Fruit fly (Drosophila melanogaster) whole organism, embryonic: ENCODE data around the gene crm.

Experiments
- Adf1 ChIP-seq: fragments of 200-800 bp; sonication (Bioruptor generic); IDR thresholded peaks from 2 replicates; pipeline ENCODE4 v1.3.6; 2022; ENCODE audit warnings: missing biosample characterization, missing genetic modification characterization
- B-H1 ChIP-seq: fragments of 200-800 bp; sonication (Bioruptor generic); IDR thresholded peaks from 3 replicates; pipeline ENCODE4 v1.3.6; 2022; ENCODE audit warnings: missing biosample characterization, missing genetic modification characterization
- CG1024 ChIP-seq: fragments of 200-800 bp; sonication (Bioruptor generic); IDR thresholded peaks from 2 replicates; pipeline ENCODE4 v1.3.6; 2022; ENCODE audit warnings: missing biosample characterization, missing genetic modification characterization
- CG12299 ChIP-seq: fragments of 200-800 bp; sonication (Bioruptor generic); optimal IDR thresholded peaks from 2 replicates; lab custom pipeline; 2018; ENCODE audit warnings: missing biosample characterization, mild to moderate bottlenecking, missing genetic modification characterization
- CG13624 ChIP-seq: fragments of 200-800 bp; sonication (Bioruptor generic); optimal IDR thresholded peaks from 2 replicates; lab custom pipeline; 2016; ENCODE audit warnings: missing biosample characterization, missing genetic modification characterization
- CG14441 ChIP-seq: fragments of 200-800 bp; sonication (Bioruptor generic); IDR thresholded peaks from 2 replicates; pipeline ENCODE4 v1.3.6; 2022; ENCODE audit warnings: missing biosample characterization, missing genetic modification characterization
- CG17829 ChIP-seq: fragments of 200-800 bp; optimal IDR thresholded peaks from 2 replicates; lab custom pipeline; 2019; ENCODE audit warnings: missing biosample characterization, mild to moderate bottlenecking, missing genetic modification characterization, moderate library complexity
- CG18011 ChIP-seq: fragments of 200-800 bp; sonication (Bioruptor generic); optimal IDR thresholded peaks from 2 replicates; lab custom pipeline; 2017; ENCODE audit warnings: missing biosample characterization, missing genetic modification characterization, mild to moderate bottlenecking, moderate library complexity, missing genotype
- CG18476 ChIP-seq: fragments of 200-800 bp; sonication (Bioruptor generic); optimal IDR thresholded peaks from 2 replicates; lab custom pipeline; 2016; ENCODE audit warnings: missing biosample characterization, mild to moderate bottlenecking, missing genetic modification characterization
- CG18599 ChIP-seq: fragments of 200-800 bp; sonication (Bioruptor generic); optimal IDR thresholded peaks from 3 replicates; lab custom pipeline; 2017; ENCODE audit warnings: missing biosample characterization, missing genetic modification characterization, mild to moderate bottlenecking, moderate library complexity, missing genetic modification reagents
- CG2120 ChIP-seq: fragments of 200-800 bp; sonication (Bioruptor generic); optimal IDR thresholded peaks from 3 replicates; lab custom pipeline; 2016; ENCODE audit warnings: missing biosample characterization, missing genetic modification characterization
- CG2202 ChIP-seq: fragments of 200-800 bp; sonication (Bioruptor generic); optimal IDR thresholded peaks from 2 replicates; lab custom pipeline; 2018; ENCODE audit warnings: missing biosample characterization, mild to moderate bottlenecking, missing genetic modification characterization
- CG2678 ChIP-seq: fragments of 200-800 bp; sonication (Bioruptor generic); optimal IDR thresholded peaks from 3 replicates; lab custom pipeline; 2019; ENCODE audit warnings: missing biosample characterization, mild to moderate bottlenecking, missing genetic modification characterization, moderate library complexity
- CG32532 ChIP-seq: fragments of 200-800 bp; sonication (Bioruptor generic); IDR thresholded peaks from 2 replicates; pipeline ENCODE4 v1.3.6; 2022; ENCODE audit warnings: missing biosample characterization, missing genetic modification characterization
- CG32772 ChIP-seq: fragments of 200-800 bp; sonication (Bioruptor generic); IDR thresholded peaks from 2 replicates; pipeline ENCODE4 v1.3.6; 2022; ENCODE audit warnings: missing biosample characterization, missing genetic modification characterization
- CG34422 ChIP-seq: fragments of 200-800 bp; sonication (Bioruptor generic); IDR thresholded peaks from 3 replicates; pipeline ENCODE4 v1.3.6; 2022; ENCODE audit warnings: missing biosample characterization, missing genetic modification characterization
- CG6654 ChIP-seq: fragments of 200-800 bp; sonication (Bioruptor generic); optimal IDR thresholded peaks from 2 replicates; lab custom pipeline; 2017; ENCODE audit warnings: missing biosample characterization, mild to moderate bottlenecking, missing genetic modification characterization
- CG7839 ChIP-seq: fragments of 200-800 bp; sonication (Bioruptor generic); optimal IDR thresholded peaks from 3 replicates; lab custom pipeline; 2018; ENCODE audit warnings: missing biosample characterization, mild to moderate bottlenecking, missing genetic modification characterization, moderate library complexity
- CG9437 ChIP-seq: fragments of 200-800 bp; sonication (Bioruptor generic); optimal IDR thresholded peaks from 2 replicates; lab custom pipeline; 2018; ENCODE audit warnings: missing biosample characterization, mild to moderate bottlenecking, missing genetic modification characterization
- GATAe ChIP-seq: fragments of 200-800 bp; sonication (Bioruptor generic); conservative IDR thresholded peaks from 2 replicates; pipeline ENCODE4 v1.3.6; 2022; ENCODE audit warnings: missing biosample characterization, missing genetic modification characterization
- HLH3B ChIP-seq: fragments of 200-800 bp; sonication (Bioruptor generic); IDR thresholded peaks from 2 replicates; pipeline ENCODE4 v1.3.6; 2022; ENCODE audit warnings: missing biosample characterization, missing genetic modification characterization
- MESR4 ChIP-seq: fragments of 200-800 bp; sonication (Bioruptor generic); optimal IDR thresholded peaks from 2 replicates; lab custom pipeline; 2018; ENCODE audit warnings: missing biosample characterization, mild to moderate bottlenecking, missing genetic modification characterization, moderate library complexity
- Med ChIP-seq: fragments of 200-800 bp; sonication (Bioruptor generic); peaks from one replicate; lab custom pipeline; 2016; ENCODE audit warnings: missing biosample characterization, missing genetic modification characterization, mild to moderate bottlenecking, inconsistent platforms, moderate library complexity
- Ptx1 ChIP-seq: fragments of 200-800 bp; sonication (Bioruptor generic); IDR thresholded peaks from 2 replicates; pipeline ENCODE4 v1.3.6; 2022; ENCODE audit warnings: missing biosample characterization, missing genetic modification characterization
- Rfx ChIP-seq: fragments of 200-800 bp; sonication (Bioruptor generic); IDR thresholded peaks from 2 replicates; pipeline ENCODE4 v1.3.6; 2022; ENCODE audit warnings: missing biosample characterization, missing genetic modification characterization
- Sry-δ ChIP-seq: fragments of 200-800 bp; sonication (Bioruptor generic); optimal IDR thresholded peaks from 2 replicates; lab custom pipeline; 2016; ENCODE audit warnings: missing biosample characterization, missing genetic modification characterization
- aop ChIP-seq: fragments of 200-800 bp; sonication (Bioruptor generic); IDR thresholded peaks from 2 replicates; pipeline ENCODE4 v1.3.6; 2022; ENCODE audit warnings: missing biosample characterization, missing genetic modification characterization
- bowl ChIP-seq: fragments of 200-800 bp; sonication (Bioruptor generic); IDR thresholded peaks from 2 replicates; pipeline ENCODE4 v1.3.6; 2022; ENCODE audit warnings: missing biosample characterization, missing genetic modification characterization
- cas ChIP-seq: fragments of 200-800 bp; sonication (Bioruptor generic); IDR thresholded peaks from 2 replicates; pipeline ENCODE4 v1.3.6; 2022; ENCODE audit warnings: missing biosample characterization, missing genetic modification characterization
- caup ChIP-seq: fragments of 200-800 bp; sonication (Bioruptor generic); optimal IDR thresholded peaks from 3 replicates; lab custom pipeline; 2017; ENCODE audit warnings: missing biosample characterization, mild to moderate bottlenecking, missing genetic modification characterization, moderate library complexity; ENCODE audit not compliant: severe bottlenecking
- danr ChIP-seq: fragments of 200-800 bp; sonication (Bioruptor generic); IDR thresholded peaks from 2 replicates; pipeline ENCODE4 v1.3.6; 2022; ENCODE audit warnings: missing biosample characterization, missing genetic modification characterization
- dmrt99B ChIP-seq: fragments of 200-800 bp; sonication (Bioruptor generic); optimal IDR thresholded peaks from 2 replicates; lab custom pipeline; 2018; ENCODE audit warnings: missing biosample characterization, mild to moderate bottlenecking, missing genetic modification characterization, moderate library complexity
- dysf ChIP-seq: fragments of 200-800 bp; sonication (Bioruptor generic); IDR thresholded peaks from 3 replicates; pipeline ENCODE4 v1.3.6; 2022; ENCODE audit warnings: missing biosample characterization, missing genetic modification characterization
- exex ChIP-seq: fragments of 200-800 bp; sonication (Bioruptor generic); optimal IDR thresholded peaks from 4 replicates; lab custom pipeline; 2018; ENCODE audit warnings: missing biosample characterization, mild to moderate bottlenecking, missing genetic modification characterization, moderate library complexity
- gem ChIP-seq: fragments of 200-800 bp; sonication (Bioruptor generic); optimal IDR thresholded peaks from 2 replicates; lab custom pipeline; 2019; ENCODE audit warnings: missing biosample characterization, mild to moderate bottlenecking, missing genetic modification characterization, moderate library complexity
- grau ChIP-seq: fragments of 200-800 bp; optimal IDR thresholded peaks from 3 replicates; lab custom pipeline; 2019; ENCODE audit warnings: missing biosample characterization, mild to moderate bottlenecking, missing genetic modification characterization, moderate library complexity
- ind ChIP-seq: fragments of 200-800 bp; sonication (Bioruptor generic); optimal IDR thresholded peaks from 3 replicates; lab custom pipeline; 2016; ENCODE audit warnings: missing biosample characterization, missing genetic modification characterization
- lab ChIP-seq: fragments of 200-800 bp; sonication (Bioruptor generic); optimal IDR thresholded peaks from 3 replicates; lab custom pipeline; 2017; ENCODE audit warnings: missing biosample characterization, missing genetic modification characterization, mild to moderate bottlenecking, moderate library complexity, missing genetic modification reagents
- lbe ChIP-seq: fragments of 200-800 bp; sonication (Bioruptor generic); optimal IDR thresholded peaks from 2 replicates; lab custom pipeline; 2016; ENCODE audit warnings: missing biosample characterization, mild to moderate bottlenecking, missing genetic modification characterization
- lilli ChIP-seq: fragments of 200-800 bp; sonication (Bioruptor generic); optimal IDR thresholded peaks from 3 replicates; lab custom pipeline; 2016; ENCODE audit warnings: missing biosample characterization, missing genetic modification characterization
- lmd ChIP-seq: fragments of 200-800 bp; sonication (Bioruptor generic); IDR thresholded peaks from 2 replicates; pipeline ENCODE4 v1.3.6; 2022; ENCODE audit warnings: missing biosample characterization, missing genetic modification characterization
- pan ChIP-seq, 4 experiments: fragments of >200 bp in 3 of 4; fragments of 200-800 bp in 1 of 4; sonication (Bioruptor generic) in 1 of 4; optimal IDR thresholded peaks in 3 of 4; IDR thresholded peaks in 1 of 4; 2 replicates each; pipeline versions ENCODE4 v1.3.6 to Lab custom; 2017 to 2022; ENCODE audit warnings: missing biosample characterization in 2 of 4, missing genetic modification characterization in 2 of 4, mixed read lengths in 1 of 4
- prd ChIP-seq, 3 experiments: fragments of >200 bp in 2 of 3; fragments of 200-800 bp in 1 of 3; sonication (Bioruptor generic) in 1 of 3; optimal IDR thresholded peaks in 2 of 3; IDR thresholded peaks in 1 of 3; 2 replicates in 2 of 3; 3 replicates in 1 of 3; pipeline versions ENCODE4 v1.3.6 to Lab custom; 2017 to 2022; ENCODE audit warnings: missing biosample characterization in 1 of 3, missing genetic modification characterization in 1 of 3
- row ChIP-seq: fragments of 200-800 bp; sonication (Bioruptor generic); IDR thresholded peaks from 3 replicates; pipeline ENCODE4 v1.3.6; 2022; ENCODE audit warnings: missing biosample characterization, missing genetic modification characterization
- shn ChIP-seq: fragments of 200-800 bp; sonication (Bioruptor generic); optimal IDR thresholded peaks from 3 replicates; lab custom pipeline; 2016; ENCODE audit warnings: missing biosample characterization, missing genetic modification characterization
- sisA ChIP-seq: fragments of 200-800 bp; sonication (Bioruptor generic); IDR thresholded peaks from 2 replicates; pipeline ENCODE4 v1.3.6; 2022; ENCODE audit warnings: missing biosample characterization, missing genetic modification characterization
- slbo ChIP-seq: fragments of 200-800 bp; sonication (Bioruptor generic); IDR thresholded peaks from 2 replicates; pipeline ENCODE4 v1.3.6; 2022; ENCODE audit warnings: missing biosample characterization, missing genetic modification characterization
- unpg ChIP-seq: fragments of 200-800 bp; sonication (Bioruptor generic); optimal IDR thresholded peaks from 3 replicates; lab custom pipeline; 2018; ENCODE audit warnings: missing biosample characterization, mild to moderate bottlenecking, missing genetic modification characterization, moderate library complexity

The crm gene

dm6 chrX:2757400-2757799 lies 18.8 kb upstream of the crm start (continued):
- TF ChIP-seq CG17829 (tag; lab: Kevin White, UChicago): peak; percentile 11
- no peak for TF ChIP-seq caup (GFP tag; lab: Kevin White, UChicago)
- TF ChIP-seq ind (GFP tag; lab: Kevin White, UChicago): peak; percentile 9

DNA sequence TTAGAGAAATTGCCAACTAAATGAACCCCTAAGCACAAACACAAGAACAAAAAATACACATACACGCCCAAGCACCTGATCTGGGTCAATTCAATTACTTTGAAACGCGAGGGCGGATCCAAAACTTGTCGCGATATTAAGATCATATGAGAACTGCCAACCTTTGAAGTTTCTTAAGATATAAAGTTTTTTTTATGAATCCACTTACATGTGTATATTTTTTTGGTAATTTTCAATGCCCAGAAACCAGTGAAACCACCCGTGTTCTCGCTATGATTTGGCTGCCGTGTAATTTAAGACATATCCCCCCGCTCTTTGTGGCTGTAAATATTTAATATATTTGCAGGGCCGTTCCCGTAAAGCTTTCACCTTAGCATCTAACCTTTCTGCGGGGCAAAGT lies 11.1 kb upstream of the crm start:
- no peak for TF ChIP-seq Sry-δ (GFP tag; lab: Kevin White, UChicago)
- peak; percentile 35 for TF ChIP-seq CG2678 (tag; lab: Kevin White, UChicago)
- TF ChIP-seq CG32772 (GFP tag; lab: Robert Waterston, UW): no peak
- TF ChIP-seq sisA (GFP tag; lab: Robert Waterston, UW): peak; percentile 28
- TF ChIP-seq row (GFP tag; lab: Robert Waterston, UW): peak; percentile 49
- TF ChIP-seq Med: peak; percentile 63
- peak; percentile 44; the same call in 1 of the 2 replicates for TF ChIP-seq Rfx
- no peak for TF ChIP-seq lbe (GFP tag; lab: Kevin White, UChicago)
- peak; percentile 21 for TF ChIP-seq gem (tag; lab: Kevin White, UChicago)
- peak; percentile 52; the same call in 1 of the 2 replicates for TF ChIP-seq slbo (GFP tag; lab: Robert Waterston, UW)
- TF ChIP-seq pan (optimal IDR thresholded peaks at IDR 0.05; lab: Kevin White, UChicago): no peak
- TF ChIP-seq pan (GFP tag; optimal IDR thresholded peaks at IDR 0.05 in 1 of 2, IDR thresholded peaks at IDR 0.05 in 1 of 2): peak in 1 of 2 experiments; percentile 37
- TF ChIP-seq HLH3B (GFP tag; lab: Robert Waterston, UW): peak; percentile 28; the same call in 1 of the 2 replicates
- TF ChIP-seq lab (GFP tag; lab: Kevin White, UChicago): peak; percentile 18
- TF ChIP-seq CG18476 (GFP tag; lab: Kevin White, UChicago): peak; percentile 6
- no peak for TF ChIP-seq exex (tag; lab: Kevin White, UChicago)
- TF ChIP-seq dysf: peak; percentile 42; the same call in 1 of the 3 replicates
- TF ChIP-seq CG18599 (GFP tag; lab: Kevin White, UChicago): peak; percentile 52
- no peak for TF ChIP-seq CG12299
- peak; percentile 21; the same call in 1 of the 2 replicates for TF ChIP-seq CG32532 (GFP tag; lab: Robert Waterston, UW)
- no peak for TF ChIP-seq MESR4
- no peak for TF ChIP-seq CG13624 (GFP tag; lab: Kevin White, UChicago)
- TF ChIP-seq aop: no peak
- no peak for TF ChIP-seq bowl (GFP tag; lab: Robert Waterston, UW)
- no peak for TF ChIP-seq prd (optimal IDR thresholded peaks at IDR 0.05; lab: Kevin White, UChicago)
- 0 out of 3 replicates have a peak, but pooled peaks have one; percentile 20 for TF ChIP-seq prd (GFP tag; IDR thresholded peaks at IDR 0.05; lab: Robert Waterston, UW)
- TF ChIP-seq shn (GFP tag; lab: Kevin White, UChicago): no peak
- no peak for TF ChIP-seq CG9437 (GFP tag; lab: Kevin White, UChicago)
- TF ChIP-seq B-H1 (GFP tag; lab: Robert Waterston, UW): no peak
- peak; percentile 5 for TF ChIP-seq lilli (GFP tag; lab: Kevin White, UChicago)
- TF ChIP-seq Ptx1 (GFP tag; lab: Robert Waterston, UW): peak; percentile 37; the same call in 1 of the 2 replicates
- no peak for TF ChIP-seq CG2202 (tag; lab: Kevin White, UChicago)
- peak; percentile 23 for TF ChIP-seq dmrt99B (tag; lab: Kevin White, UChicago)
- TF ChIP-seq unpg (GFP tag; lab: Kevin White, UChicago): no peak
- TF ChIP-seq grau (tag; lab: Kevin White, UChicago): peak; percentile 19
- no peak for TF ChIP-seq GATAe (GFP tag; lab: Robert Waterston, UW)
- TF ChIP-seq CG7839: peak; percentile 19
- TF ChIP-seq CG34422: 0 out of 3 replicates have a peak, but pooled peaks have one; percentile 11
- TF ChIP-seq CG14441 (GFP tag; lab: Robert Waterston, UW): 0 out of 2 replicates have a peak, but pooled peaks have one; percentile 20
- no peak for TF ChIP-seq danr (GFP tag; lab: Robert Waterston, UW)
- TF ChIP-seq CG6654 (GFP tag; lab: Kevin White, UChicago): no peak
- peak; percentile 48 for TF ChIP-seq CG2120
- no peak for TF ChIP-seq CG1024 (GFP tag; lab: Robert Waterston, UW)
- TF ChIP-seq lmd (GFP tag; lab: Robert Waterston, UW): peak; percentile 27; the same call in 1 of the 2 replicates
- no peak for TF ChIP-seq cas
- TF ChIP-seq CG18011: no peak
- no peak for TF ChIP-seq Adf1 (GFP tag; lab: Robert Waterston, UW)
